Fruit fly (Drosophila melanogaster) whole organism, wandering third instar larva: ENCODE data around the gene Rbp1-like.

Experiments
- Abd-B ChIP-seq: fragments of >200 bp; optimal IDR thresholded peaks from 2 replicates; lab custom pipeline; 2017; ENCODE audit warnings: missing biosample characterization, missing genetic modification characterization
- CG32264 ChIP-seq: fragments of 200-800 bp; sonication (Bioruptor generic); optimal IDR thresholded peaks from 2 replicates; lab custom pipeline; 2016; ENCODE audit warnings: missing biosample characterization, missing genetic modification characterization
- CG9705 ChIP-seq: fragments of 200-800 bp; sonication (Bioruptor generic); optimal IDR thresholded peaks from 2 replicates; lab custom pipeline; 2018; ENCODE audit warnings: missing biosample characterization, mild to moderate bottlenecking, missing genetic modification characterization
- CrebA ChIP-seq: fragments of 200-800 bp; sonication (Bioruptor generic); optimal IDR thresholded peaks from 2 replicates; lab custom pipeline; 2016; ENCODE audit warnings: missing biosample characterization, mild to moderate bottlenecking, missing genetic modification characterization, borderline replicate concordance
- Dfd ChIP-seq: fragments of >200 bp; optimal IDR thresholded peaks from 2 replicates; lab custom pipeline; 2017; ENCODE audit warnings: missing biosample characterization, missing genetic modification characterization
- Dif ChIP-seq: fragments of 200-275, 200-300 bp; sonication (Bioruptor generic); optimal IDR thresholded peaks from 2 replicates; lab custom pipeline; 2018; ENCODE audit warnings: missing biosample characterization, missing genetic modification characterization; ENCODE audit not compliant: partially characterized antibody
- GATAd ChIP-seq: sonication (Bioruptor generic); optimal IDR thresholded peaks from 2 replicates; lab custom pipeline; 2016; ENCODE audit warnings: missing biosample characterization, missing genetic modification characterization
- HLH106 ChIP-seq: fragments of 200-800 bp; optimal IDR thresholded peaks from 3 replicates; lab custom pipeline; 2019; ENCODE audit warnings: missing biosample characterization, mild to moderate bottlenecking, missing genetic modification characterization, moderate library complexity
- Hnf4 ChIP-seq: fragments of 200-800 bp; sonication (Bioruptor generic); optimal IDR thresholded peaks from 2 replicates; lab custom pipeline; 2016; ENCODE audit warnings: missing biosample characterization, mild to moderate bottlenecking, missing genetic modification characterization
- Hr78 ChIP-seq: fragments of >200 bp; optimal IDR thresholded peaks from 2 replicates; lab custom pipeline; 2017; ENCODE audit warnings: missing biosample characterization, missing genetic modification characterization
- Hr83 ChIP-seq: fragments of 200-300 bp; sonication (Bioruptor generic); optimal IDR thresholded peaks from 2 replicates; lab custom pipeline; 2016; ENCODE audit warnings: missing biosample characterization, mild to moderate bottlenecking, missing genetic modification characterization, moderate library complexity; ENCODE audit not compliant: poor library complexity, severe bottlenecking
- Jra ChIP-seq: sonication (Bioruptor generic); optimal IDR thresholded peaks from 2 replicates; lab custom pipeline; 2016; ENCODE audit warnings: missing biosample characterization, missing genetic modification characterization
- Mio ChIP-seq: sonication (Bioruptor generic); optimal IDR thresholded peaks from 2 replicates; lab custom pipeline; 2016; ENCODE audit warnings: missing biosample characterization, missing genetic modification characterization
- Myc ChIP-seq: fragments of >200 bp; optimal IDR thresholded peaks from 2 replicates; lab custom pipeline; 2017
- N ChIP-seq: fragments of >200 bp; optimal IDR thresholded peaks from 2 replicates; lab custom pipeline; 2018; ENCODE audit warnings: missing biosample characterization, missing external identifiers, missing genetic modification characterization
- OdsH ChIP-seq: fragments of 200-800 bp; sonication (Bioruptor generic); optimal IDR thresholded peaks from 2 replicates; lab custom pipeline; 2016; ENCODE audit warnings: missing biosample characterization, mild to moderate bottlenecking, missing genetic modification characterization
- Rel ChIP-seq, 2 experiments: fragments of 200-800 bp; sonication (Bioruptor generic) in 1 of 2; optimal IDR thresholded peaks; 2 replicates in 1 of 2; 3 replicates in 1 of 2; lab custom pipeline; 2016 to 2019; ENCODE audit warnings: mild to moderate bottlenecking in 2 of 2, missing biosample characterization in 2 of 2, missing genetic modification characterization in 2 of 2, moderate library complexity in 1 of 2
- Vsx2 ChIP-seq: fragments of 200-300, 225-300 bp; sonication (Bioruptor generic); optimal IDR thresholded peaks from 2 replicates; lab custom pipeline; 2018; ENCODE audit warnings: missing biosample characterization, missing genetic modification characterization; ENCODE audit not compliant: partially characterized antibody
- br ChIP-seq: fragments of 200-800 bp; sonication (Bioruptor generic); optimal IDR thresholded peaks from 2 replicates; lab custom pipeline; 2016; ENCODE audit warnings: missing biosample characterization, missing genetic modification characterization
- brk ChIP-seq: fragments of 200-800 bp; sonication (Bioruptor generic); optimal IDR thresholded peaks from 2 replicates; lab custom pipeline; 2016; ENCODE audit warnings: missing biosample characterization, mild to moderate bottlenecking, missing genetic modification characterization
- dl ChIP-seq, 2 experiments: fragments of 175-275, 200-275 bp in 1 of 2; fragments of 200-275 bp in 1 of 2; sonication (Bioruptor generic); optimal IDR thresholded peaks; lab custom pipeline; 2018; ENCODE audit warnings: mild to moderate bottlenecking in 2 of 2, missing biosample characterization in 2 of 2, missing genetic modification characterization in 2 of 2, moderate library complexity in 2 of 2; ENCODE audit not compliant: partially characterized antibody in 2 of 2, insufficient read depth in 1 of 2
- dmrt93B ChIP-seq: fragments of 200-800 bp; sonication (Bioruptor generic); optimal IDR thresholded peaks from 2 replicates; lab custom pipeline; 2018; ENCODE audit warnings: missing biosample characterization, mild to moderate bottlenecking, missing genetic modification characterization
- dsf ChIP-seq: sonication (Bioruptor generic); optimal IDR thresholded peaks from 2 replicates; lab custom pipeline; 2016; ENCODE audit warnings: missing biosample characterization, missing genetic modification characterization, borderline replicate concordance
- ey ChIP-seq: fragments of 200-800 bp; sonication (Bioruptor generic); optimal IDR thresholded peaks from 2 replicates; lab custom pipeline; 2016; ENCODE audit warnings: missing biosample characterization, missing genetic modification characterization
- foxo ChIP-seq, 2 experiments: fragments of 200-800 bp; sonication (Bioruptor generic); optimal IDR thresholded peaks; 2 replicates in 1 of 2; 3 replicates in 1 of 2; lab custom pipeline; 2016 to 2017; ENCODE audit warnings: missing biosample characterization in 2 of 2, missing genetic modification characterization in 2 of 2
- fru ChIP-seq: fragments of 200-800 bp; sonication (Bioruptor generic); optimal IDR thresholded peaks from 3 replicates; lab custom pipeline; 2016; ENCODE audit warnings: missing biosample characterization, mild to moderate bottlenecking, missing genetic modification characterization
- h ChIP-seq: fragments of 200-800 bp; sonication (Bioruptor generic); optimal IDR thresholded peaks from 3 replicates; lab custom pipeline; 2016; ENCODE audit warnings: missing biosample characterization, mild to moderate bottlenecking, missing genetic modification characterization
- jim ChIP-seq: fragments of 175-275, 200-325 bp; sonication (Bioruptor generic); optimal IDR thresholded peaks from 2 replicates; lab custom pipeline; 2016; ENCODE audit warnings: missing biosample characterization, mild to moderate bottlenecking, missing genetic modification characterization
- lola ChIP-seq: fragments of >200 bp; optimal IDR thresholded peaks from 2 replicates; lab custom pipeline; 2017; ENCODE audit warnings: missing biosample characterization, missing genetic modification characterization
- pan ChIP-seq: fragments of >200 bp; optimal IDR thresholded peaks from 2 replicates; lab custom pipeline; 2017
- psq ChIP-seq: fragments of 200-800 bp; sonication (Bioruptor generic); optimal IDR thresholded peaks from 3 replicates; lab custom pipeline; 2017; ENCODE audit warnings: missing biosample characterization, mild to moderate bottlenecking, missing genetic modification characterization, moderate library complexity
- rgr ChIP-seq: fragments of 200-800 bp; sonication (Bioruptor generic); optimal IDR thresholded peaks from 3 replicates; lab custom pipeline; 2016; ENCODE audit warnings: missing biosample characterization, mild to moderate bottlenecking, missing genetic modification characterization
- sage ChIP-seq: fragments of 200-800 bp; sonication (Bioruptor generic); optimal IDR thresholded peaks from 2 replicates; lab custom pipeline; 2016; ENCODE audit warnings: missing biosample characterization, mild to moderate bottlenecking, missing genetic modification characterization
- sv ChIP-seq: fragments of 200-800 bp; sonication (Bioruptor generic); optimal IDR thresholded peaks from 3 replicates; lab custom pipeline; 2016; ENCODE audit warnings: missing biosample characterization, missing genetic modification characterization
- tai ChIP-seq: sonication (Bioruptor generic); optimal IDR thresholded peaks from 2 replicates; lab custom pipeline; 2016; ENCODE audit warnings: missing biosample characterization, missing genetic modification characterization
- usp ChIP-seq: fragments of >200 bp; optimal IDR thresholded peaks from 2 replicates; lab custom pipeline; 2017; ENCODE audit warnings: missing biosample characterization, missing genetic modification characterization
- woc ChIP-seq: sonication (Bioruptor generic); optimal IDR thresholded peaks from 2 replicates; lab custom pipeline; 2016; ENCODE audit warnings: missing biosample characterization, mild to moderate bottlenecking, missing genetic modification characterization

Rbp1-like gene

dm6 chrX:13403553-13403952 lies 18.9 kb upstream of the Rbp1-like start:
- TF ChIP-seq tai (GFP tag; lab: Kevin White, UChicago) (no peak), CrebA (GFP tag; lab: Kevin White, UChicago) (peak; percentile 46)

- TF ChIP-seq N: no peak
- no peak for TF ChIP-seq sv (GFP tag; lab: Kevin White, UChicago)
- no peak for TF ChIP-seq rgr (GFP tag; lab: Kevin White, UChicago)
- TF ChIP-seq Jra (GFP tag; lab: Kevin White, UChicago): no peak
- TF ChIP-seq Dfd (GFP tag; lab: Kevin White, UChicago): no peak
- TF ChIP-seq dl (GFP tag; optimal IDR thresholded peaks at IDR 0.05; lab: Kevin White, UChicago; ENCODE audit: insufficient read depth in 1 of 2, partially characterized antibody in 2 of 2): no peak
- TF ChIP-seq CG32264 (GFP tag; lab: Kevin White, UChicago): no peak
- TF ChIP-seq woc: no peak
- TF ChIP-seq Mio: no peak
- TF ChIP-seq fru (GFP tag; lab: Kevin White, UChicago): no peak
- no peak for TF ChIP-seq h (GFP tag; lab: Kevin White, UChicago)
- no peak for TF ChIP-seq jim
- no peak for TF ChIP-seq Vsx2 (GFP tag; lab: Kevin White, UChicago)
- TF ChIP-seq CrebA (GFP tag; lab: Kevin White, UChicago): no peak
- TF ChIP-seq sage (GFP tag; lab: Kevin White, UChicago): no peak
- no peak for TF ChIP-seq Hnf4
- no peak for TF ChIP-seq Dif (GFP tag; lab: Kevin White, UChicago)
- TF ChIP-seq usp (GFP tag; lab: Kevin White, UChicago): no peak
- no peak for TF ChIP-seq tai (GFP tag; lab: Kevin White, UChicago)
- no peak for TF ChIP-seq dsf (GFP tag; lab: Kevin White, UChicago)
Measured at dm6 chrX:13402763-13403162, 18.1 kb upstream of the Rbp1-like start, which contains the start of gene CG12725. Gene CG12725, minus strand, starts transcription at chrX:13402863.

- TF ChIP-seq Myc (lab: Kevin White, UChicago) (peak; percentile 32), dsf (GFP tag; lab: Kevin White, UChicago) (no peak), psq (no peak)
Measured at dm6 chrX:13401245-13401644, 16.6 kb upstream of the Rbp1-like start.

dm6 chrX:13397610-13398009 lies 12.9 kb upstream of the Rbp1-like start:
- TF ChIP-seq OdsH (GFP tag; lab: Kevin White, UChicago): no peak
- TF ChIP-seq Hr78 (GFP tag; lab: Kevin White, UChicago): no peak
- no peak for TF ChIP-seq HLH106

dm6 chrX:13396378-13397099 lies 11.9 kb upstream of the Rbp1-like start, which contains the start of gene Bcat:
Gene Bcat, plus strand, starts transcription at chrX:13396899.
- no peak for TF ChIP-seq CrebA (GFP tag; lab: Kevin White, UChicago)
- TF ChIP-seq sv (GFP tag; lab: Kevin White, UChicago): peak; percentile 46
- no peak for TF ChIP-seq CG32264 (GFP tag; lab: Kevin White, UChicago)
- TF ChIP-seq HLH106: peak; percentile 80
- peak; percentile 40 for TF ChIP-seq br (GFP tag; lab: Kevin White, UChicago)
- no peak for TF ChIP-seq pan
- TF ChIP-seq tai (GFP tag; lab: Kevin White, UChicago): no peak
- no peak for TF ChIP-seq lola
- no peak for TF ChIP-seq Myc (lab: Kevin White, UChicago)
- peak; percentile 71 for TF ChIP-seq psq
- no peak for TF ChIP-seq GATAd (GFP tag; lab: Kevin White, UChicago)
- TF ChIP-seq dmrt93B (GFP tag; lab: Kevin White, UChicago): peak; percentile 82
- no peak for TF ChIP-seq jim
- peak; percentile 43 for TF ChIP-seq rgr (GFP tag; lab: Kevin White, UChicago)
- no peak for TF ChIP-seq N
- peak; percentile 32 for TF ChIP-seq h (GFP tag; lab: Kevin White, UChicago)
- no peak for TF ChIP-seq Vsx2 (GFP tag; lab: Kevin White, UChicago)
- no peak for TF ChIP-seq Rel (GFP tag; optimal IDR thresholded peaks at IDR 0.05; lab: Kevin White, UChicago)
- TF ChIP-seq Rel (tag; optimal IDR thresholded peaks at IDR 0.05; lab: Kevin White, UChicago): peak; percentile 52
- TF ChIP-seq Hr78 (GFP tag; lab: Kevin White, UChicago): no peak
- peak; percentile 26 for TF ChIP-seq woc
- peak in 1 of 2 experiments; percentile 74 for TF ChIP-seq foxo (GFP tag; optimal IDR thresholded peaks at IDR 0.05; lab: Kevin White, UChicago)
- peak; percentile 43 for TF ChIP-seq CG9705 (GFP tag; lab: Kevin White, UChicago)
- TF ChIP-seq ey: peak; percentile 36
- TF ChIP-seq Mio: no peak
- TF ChIP-seq sage (GFP tag; lab: Kevin White, UChicago): no peak
- TF ChIP-seq OdsH (GFP tag; lab: Kevin White, UChicago): peak; percentile 56
- TF ChIP-seq Hnf4: peak; percentile 15
- no peak for TF ChIP-seq Jra (GFP tag; lab: Kevin White, UChicago)
- no peak for TF ChIP-seq brk (GFP tag; lab: Kevin White, UChicago)
- no peak for TF ChIP-seq Hr83 (GFP tag; lab: Kevin White, UChicago)
- no peak for TF ChIP-seq usp (GFP tag; lab: Kevin White, UChicago)
- TF ChIP-seq Abd-B: no peak
- no peak for TF ChIP-seq Dfd (GFP tag; lab: Kevin White, UChicago)
